ENCODE assay signal across 2 worm cellular contexts in genomic region chrX:5164054-5164453, ce11.
TF ChIP-seq lines count a peak whose summit lies in the region.

No protein-coding gene starts in this region.

TF ChIP-seq in whole organism, L1 larva, 84 proteins besides CTCF, POLR2A, EP300 and RAD21:
- TF ChIP-seq snpc-4 (tag; optimal IDR thresholded peaks at IDR 0.05; lab: Kevin White, UChicago) = no peak
- peak; percentile 48 for TF ChIP-seq fkh-8 (tag; optimal IDR thresholded peaks at IDR 0.05; lab: Kevin White, UChicago)
- TF ChIP-seq elt-2 (tag; optimal IDR thresholded peaks at IDR 0.05; lab: Kevin White, UChicago) = no peak
- no peak for TF ChIP-seq fkh-10 (GFP tag; optimal IDR thresholded peaks at IDR 0.05; lab: Kevin White, UChicago)
- peak; percentile 52 for TF ChIP-seq nhr-47 (tag; optimal IDR thresholded peaks at IDR 0.05; lab: Kevin White, UChicago)
- TF ChIP-seq nhr-71 (tag; optimal IDR thresholded peaks at IDR 0.05; lab: Kevin White, UChicago) = peak; percentile 54
- TF ChIP-seq tbx-2 (tag; optimal IDR thresholded peaks at IDR 0.05; lab: Kevin White, UChicago) = no peak
- no peak for TF ChIP-seq nhr-85 (tag; lab: Kevin White, UChicago)
- no peak for TF ChIP-seq nhr-77 (tag; optimal IDR thresholded peaks at IDR 0.05; lab: Kevin White, UChicago)
- no peak for TF ChIP-seq pag-3 (tag; optimal IDR thresholded peaks at IDR 0.05; lab: Kevin White, UChicago; ENCODE audit: borderline replicate concordance, insufficient read depth)
- TF ChIP-seq lin-35 (GFP tag; optimal IDR thresholded peaks at IDR 0.05; lab: Kevin White, UChicago) = no peak
- TF ChIP-seq unc-98 (GFP tag; IDR thresholded peaks at IDR 0.05; lab: Robert Waterston, UW) = no peak
- TF ChIP-seq Y116A8C.19 (tag; optimal IDR thresholded peaks at IDR 0.05; lab: Kevin White, UChicago; ENCODE audit: borderline replicate concordance) = no peak
- no peak for TF ChIP-seq nhr-19 (GFP tag; conservative IDR thresholded peaks at IDR 0.05; lab: Robert Waterston, UW)
- no peak for TF ChIP-seq irx-1 (tag; optimal IDR thresholded peaks at IDR 0.05; lab: Kevin White, UChicago)

TF ChIP-seq in whole organism, L2 larva, 48 proteins besides CTCF, POLR2A, EP300 and RAD21:
- TF ChIP-seq lsy-2 (tag; optimal IDR thresholded peaks at IDR 0.05; lab: Kevin White, UChicago) = peak in 1 of 2 experiments; percentile 7
- no peak for TF ChIP-seq F13H6.1 (tag; optimal IDR thresholded peaks at IDR 0.05; lab: Kevin White, UChicago)
- TF ChIP-seq dmd-4 (tag; optimal IDR thresholded peaks at IDR 0.05; lab: Kevin White, UChicago) = no peak
- TF ChIP-seq nhr-21 (tag; optimal IDR thresholded peaks at IDR 0.05; lab: Kevin White, UChicago) = peak; percentile 20
- no peak for TF ChIP-seq aly-2 (tag; optimal IDR thresholded peaks at IDR 0.05; lab: Kevin White, UChicago)
- TF ChIP-seq nhr-237 (tag; optimal IDR thresholded peaks at IDR 0.05; lab: Kevin White, UChicago) = no peak
